Fruit fly (Drosophila melanogaster): Measurements from ENCODE around the gene CG10357.
A peak's percentile ranks its signal among the peaks of the same experiment; 100 is the strongest.

Gene CG10357

dm6 chr3L:3644337-3645027, 29.3 kb downstream of the CG10357 start (continued):
- no peak for TF ChIP-seq hkb (optimal IDR thresholded peaks at IDR 0.05)
- TF ChIP-seq hkb (GFP tag; IDR thresholded peaks at IDR 0.05) = no peak
- TF ChIP-seq bsh (GFP tag; optimal IDR thresholded peaks at IDR 0.05) = peak in 1 of 2 experiments; percentile 63
- TF ChIP-seq CG14860 (GFP tag; IDR thresholded peaks at IDR 0.05; ENCODE audit: partially characterized antibody) = no peak
- no peak for TF ChIP-seq CG8924 (tag; optimal IDR thresholded peaks at IDR 0.05)
- TF ChIP-seq ken (GFP tag; IDR thresholded peaks at IDR 0.05) = no peak
- no peak for TF ChIP-seq Dad (GFP tag; optimal IDR thresholded peaks at IDR 0.05)
- TF ChIP-seq trem (tag; optimal IDR thresholded peaks at IDR 0.05) = no peak
- TF ChIP-seq CG17385 (GFP tag; optimal IDR thresholded peaks at IDR 0.05) = no peak
- no peak for TF ChIP-seq CG3163 (GFP tag; optimal IDR thresholded peaks at IDR 0.05)
- no peak for TF ChIP-seq Dp (GFP tag; optimal IDR thresholded peaks at IDR 0.05)
- no peak for TF ChIP-seq Ada2b (GFP tag; IDR thresholded peaks at IDR 0.05)
- no peak for TF ChIP-seq CG12744 (GFP tag; optimal IDR thresholded peaks at IDR 0.05)
- TF ChIP-seq CG12299 (tag; optimal IDR thresholded peaks at IDR 0.05) = no peak
- no peak for TF ChIP-seq gce (GFP tag; IDR thresholded peaks at IDR 0.05)
- TF ChIP-seq dmrt11E (tag; optimal IDR thresholded peaks at IDR 0.05) = peak; percentile 46
- TF ChIP-seq Dfd (GFP tag; optimal IDR thresholded peaks at IDR 0.05) = no peak
- no peak for TF ChIP-seq gcm2 (GFP tag; optimal IDR thresholded peaks at IDR 0.05)
- no peak for TF ChIP-seq ase (GFP tag; IDR thresholded peaks at IDR 0.05)
- no peak for TF ChIP-seq CG12659 (GFP tag; optimal IDR thresholded peaks at IDR 0.05)
- TF ChIP-seq CG30403 (GFP tag; optimal IDR thresholded peaks at IDR 0.05) = no peak
- TF ChIP-seq al (GFP tag; IDR thresholded peaks at IDR 0.05) = 0 out of 2 replicates have a peak, but pooled peaks have one; percentile 1
- no peak for TF ChIP-seq CG2120 (GFP tag; optimal IDR thresholded peaks at IDR 0.05)
- no peak for TF ChIP-seq trh (GFP tag; optimal IDR thresholded peaks at IDR 0.05)
- TF ChIP-seq ems (GFP tag; optimal IDR thresholded peaks at IDR 0.05) = no peak
- no peak; the same call in 1 of the 2 replicates for TF ChIP-seq CG3847 (GFP tag; IDR thresholded peaks at IDR 0.05)
- TF ChIP-seq lab (GFP tag; optimal IDR thresholded peaks at IDR 0.05) = no peak
- no peak for TF ChIP-seq CG6683 (GFP tag; optimal IDR thresholded peaks at IDR 0.05)
- peak; percentile 72 for TF ChIP-seq sens (GFP tag)
- no peak for TF ChIP-seq slbo (GFP tag; IDR thresholded peaks at IDR 0.05)
- TF ChIP-seq ttk (GFP tag; IDR thresholded peaks at IDR 0.05) = no peak
- no peak for TF ChIP-seq CG10209 (GFP tag; optimal IDR thresholded peaks at IDR 0.05)
- peak; percentile 5; the same call in 1 of the 2 replicates for TF ChIP-seq CG6689 (GFP tag; IDR thresholded peaks at IDR 0.05)
- TF ChIP-seq wor (GFP tag; IDR thresholded peaks at IDR 0.05) = no peak
- TF ChIP-seq repo (GFP tag; optimal IDR thresholded peaks at IDR 0.05) = no peak
- peak; percentile 14 for TF ChIP-seq Abd-B (GFP tag; optimal IDR thresholded peaks at IDR 0.05)
- TF ChIP-seq Tbp (GFP tag; optimal IDR thresholded peaks at IDR 0.05) = no peak
- TF ChIP-seq CG12071 (GFP tag; optimal IDR thresholded peaks at IDR 0.05) = no peak
- no peak for TF ChIP-seq CG7372 (GFP tag; IDR thresholded peaks at IDR 0.05)
- TF ChIP-seq CG7786 (GFP tag; optimal IDR thresholded peaks at IDR 0.05) = no peak
- TF ChIP-seq unpg (GFP tag; optimal IDR thresholded peaks at IDR 0.05) = peak; percentile 37
- TF ChIP-seq CG2678 (tag; optimal IDR thresholded peaks at IDR 0.05) = no peak
- TF ChIP-seq phol (tag; optimal IDR thresholded peaks at IDR 0.05) = peak; percentile 12
- TF ChIP-seq nerfin-1 (tag; optimal IDR thresholded peaks at IDR 0.05) = no peak
- TF ChIP-seq ci (GFP tag; IDR thresholded peaks at IDR 0.05) = peak; percentile 43; the same call in 1 of the 3 replicates
- no peak for TF ChIP-seq hbn (GFP tag; IDR thresholded peaks at IDR 0.05; ENCODE audit: partially characterized antibody)
- no peak for TF ChIP-seq kah (GFP tag; optimal IDR thresholded peaks at IDR 0.05)
- TF ChIP-seq Atf6 (GFP tag; IDR thresholded peaks at IDR 0.05) = no peak
- TF ChIP-seq Nf-YB (GFP tag; optimal IDR thresholded peaks at IDR 0.05) = no peak
- no peak for TF ChIP-seq stwl (tag; optimal IDR thresholded peaks at IDR 0.05)
- TF ChIP-seq Max (GFP tag; optimal IDR thresholded peaks at IDR 0.05) = no peak

Measured in whole organism, embryonic.